Worm (Caenorhabditis elegans): Measurements from ENCODE around the gene M70.1.
"Not testable (repeated sequence)": the region's sequence is repeated elsewhere in the genome, so short reads cannot be mapped to it uniquely, and the experiment has no call there.

M70.1 gene

DNA sequence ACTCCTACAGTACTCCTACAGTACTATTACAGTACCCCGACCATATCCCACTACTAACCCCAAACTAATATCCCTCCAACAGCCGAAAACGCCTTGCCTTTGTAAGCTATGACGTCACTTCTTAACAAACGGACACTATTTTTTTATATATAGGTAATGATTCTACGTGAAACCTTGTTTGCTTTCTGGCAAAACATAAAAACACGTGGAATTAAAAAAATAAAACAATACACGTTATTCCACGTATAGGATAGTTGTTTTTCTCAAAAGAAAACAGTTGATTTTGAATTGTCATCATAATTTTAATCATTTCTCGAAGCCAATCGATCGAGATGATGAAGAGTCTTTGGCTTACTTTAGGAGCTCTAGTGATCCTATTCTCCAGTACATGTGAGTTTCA is at the start of gene M70.1:
TSS of gene M70.1 (plus strand) at position 301 of the 400 bp plus-strand sequence.
- TF ChIP-seq aly-2, xbp-1, zag-1 (tag; optimal IDR thresholded peaks at IDR 0.05): not testable (repeated sequence)

DNA sequence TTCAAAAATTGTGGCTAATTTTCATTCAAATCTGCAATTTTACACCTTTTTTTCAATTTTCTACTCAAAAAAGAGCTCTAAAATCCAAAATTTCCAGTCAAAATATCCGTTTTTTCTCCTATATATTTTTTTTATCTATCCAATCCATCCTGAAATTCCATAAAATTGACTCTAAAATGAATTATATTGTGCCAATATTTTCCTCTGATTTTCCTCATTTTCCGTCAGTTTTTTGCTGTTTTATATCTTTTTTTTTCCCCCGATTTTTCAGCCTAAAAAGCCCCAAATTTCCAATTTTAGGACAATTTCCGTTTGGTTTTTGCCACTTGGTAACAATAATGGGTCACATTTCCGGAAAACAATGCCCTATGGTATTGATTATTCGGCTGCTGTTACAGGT is 46.9 kb upstream of the M70.1 start, which contains the start of gene Y71G10AR.4:
TSS of gene Y71G10AR.4 (plus strand) at position 301 of the 400 bp plus-strand sequence.
- peak; percentile 42 for TF ChIP-seq nhr-85 (tag)
- TF ChIP-seq efl-1 (optimal IDR thresholded peaks at IDR 0.05): no peak
- peak in 1 of 2 experiments; percentile 58 for TF ChIP-seq efl-1 (GFP tag; optimal IDR thresholded peaks at IDR 0.05 in 1 of 2)
- no peak for TF ChIP-seq swsn-7 (tag; optimal IDR thresholded peaks at IDR 0.05)

DNA sequence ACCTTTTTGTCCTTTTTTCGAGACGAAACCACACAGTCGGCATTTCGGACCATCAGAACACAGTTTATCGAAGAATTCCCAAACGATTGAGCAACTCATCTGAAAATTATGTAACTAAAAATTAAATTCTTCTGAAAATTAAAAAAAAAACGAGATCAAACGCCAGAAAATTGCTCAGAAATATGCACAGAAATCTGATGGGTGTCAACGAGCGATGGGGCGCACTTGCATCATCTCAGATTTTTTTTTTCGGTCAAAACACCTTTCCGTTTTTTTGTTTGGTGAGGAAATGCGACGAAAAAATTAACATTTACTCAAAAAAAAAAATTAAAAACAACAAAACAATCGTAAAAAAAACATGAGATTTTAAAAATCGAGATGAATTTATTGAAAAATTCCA is 28.9 kb upstream of the M70.1 start, which contains the start of gene T04C4.3:
TSS of gene T04C4.3 (minus strand) at position 101 of the 400 bp plus-strand sequence.
- TF ChIP-seq ceh-8 (GFP tag; optimal IDR thresholded peaks at IDR 0.05); tbx-2 (tag; optimal IDR thresholded peaks at IDR 0.05); ets-5 (GFP tag; IDR thresholded peaks at IDR 0.05): not testable (repeated sequence)

DNA sequence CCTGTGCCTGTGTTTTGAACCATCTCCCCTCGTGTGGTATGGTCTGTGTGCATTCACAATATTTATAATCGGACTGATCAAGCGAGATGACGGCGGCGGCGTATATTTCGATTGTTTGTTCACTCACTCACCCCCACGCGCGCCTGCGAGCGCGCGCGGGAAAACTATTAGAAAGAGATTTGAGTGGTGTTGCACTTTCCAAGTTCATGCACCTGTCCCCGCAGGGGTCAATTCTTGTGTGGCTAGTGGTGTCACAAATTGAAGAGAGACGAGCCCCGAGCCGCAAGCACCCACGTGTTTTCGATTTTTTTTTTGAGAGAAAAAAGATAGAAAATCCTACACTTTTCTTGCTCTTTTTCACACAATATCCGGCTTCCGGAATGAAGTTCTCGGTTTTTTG is 28.4 kb upstream of the M70.1 start:
- TF ChIP-seq aly-2 (tag; optimal IDR thresholded peaks at IDR 0.05) (no peak), ztf-4 (tag; optimal IDR thresholded peaks at IDR 0.05) (no peak), rnt-1 (tag; optimal IDR thresholded peaks at IDR 0.05) (peak; percentile 27), pax-3 (tag; optimal IDR thresholded peaks at IDR 0.05) (no peak), ceh-63 (GFP tag; optimal IDR thresholded peaks at IDR 0.05) (no peak), grh-1 (GFP tag; IDR thresholded peaks at IDR 0.05) (no peak), ets-5 (GFP tag; IDR thresholded peaks at IDR 0.05) (no peak), nhr-47 (tag; optimal IDR thresholded peaks at IDR 0.05) (no peak), ama-1 (optimal IDR thresholded peaks at IDR 0.05) (no peak), C04F5.9 (tag; optimal IDR thresholded peaks at IDR 0.05) (no peak), hpl-2 (GFP tag; optimal IDR thresholded peaks at IDR 0.05) (no peak), fkh-4 (tag; optimal IDR thresholded peaks at IDR 0.05; ENCODE audit: borderline replicate concordance) (no peak), snpc-4 (tag; optimal IDR thresholded peaks at IDR 0.05) (no peak), blmp-1 (tag; optimal IDR thresholded peaks at IDR 0.05) (no peak), nhr-19 (GFP tag; conservative IDR thresholded peaks at IDR 0.05) (no peak; the same call in 1 of the 2 replicates), swsn-7 (tag; optimal IDR thresholded peaks at IDR 0.05) (no peak), tbx-2 (tag; optimal IDR thresholded peaks at IDR 0.05) (peak; percentile 38), dpl-1 (GFP tag; optimal IDR thresholded peaks at IDR 0.05) (no peak), efl-3 (GFP tag; optimal IDR thresholded peaks at IDR 0.05) (no peak), fkh-10 (GFP tag; optimal IDR thresholded peaks at IDR 0.05) (no peak), isw-1 (GFP tag; IDR thresholded peaks at IDR 0.05) (no peak), skn-1 (tag; optimal IDR thresholded peaks at IDR 0.05) (peak; percentile 41), mdl-1 (tag; optimal IDR thresholded peaks at IDR 0.05) (peak in 1 of 2 experiments; percentile 61), lin-35 (GFP tag; optimal IDR thresholded peaks at IDR 0.05) (no peak), mep-1 (tag; optimal IDR thresholded peaks at IDR 0.05) (no peak), nhr-11 (tag; optimal IDR thresholded peaks at IDR 0.05) (no peak), nhr-71 (tag; optimal IDR thresholded peaks at IDR 0.05) (peak; percentile 52), zip-4 (GFP tag; optimal IDR thresholded peaks at IDR 0.05) (no peak), lin-14 (GFP tag; optimal IDR thresholded peaks at IDR 0.05) (peak; percentile 76), lsy-2 (tag; optimal IDR thresholded peaks at IDR 0.05) (no peak), lin-13 (GFP tag; optimal IDR thresholded peaks at IDR 0.05) (no peak), mab-9 (GFP tag; IDR thresholded peaks at IDR 0.05) (no peak), nhr-76 (tag; optimal IDR thresholded peaks at IDR 0.05) (no peak), hlh-17 (GFP tag; optimal IDR thresholded peaks at IDR 0.05; ENCODE audit: borderline replicate concordance) (no peak), unc-130 (tag; optimal IDR thresholded peaks at IDR 0.05) (peak; percentile 12), elt-3 (tag; optimal IDR thresholded peaks at IDR 0.05) (no peak), ceh-82 (tag; optimal IDR thresholded peaks at IDR 0.05) (no peak), fos-1 (tag; optimal IDR thresholded peaks at IDR 0.05) (no peak), efl-1 (optimal IDR thresholded peaks at IDR 0.05) (peak in 1 of 2 experiments; percentile 2), efl-1 (GFP tag; optimal IDR thresholded peaks at IDR 0.05 in 1 of 2) (peak in 1 of 2 experiments; percentile 51), lin-39 (tag; optimal IDR thresholded peaks at IDR 0.05) (peak; percentile 11), unc-62 (GFP tag; optimal IDR thresholded peaks at IDR 0.05) (no peak)
